Fruit fly (Drosophila melanogaster) whole organism, pupa: ENCODE results near the gene ppk21.

ENCODE experiments used
- CG10348 ChIP-seq: fragments of 200-800 bp; sonication (Bioruptor generic); IDR thresholded peaks from 2 replicates; pipeline ENCODE4 v1.3.6; 2022; ENCODE audit warnings: missing biosample characterization, missing genetic modification characterization
- CG12605 ChIP-seq: fragments of 200-800 bp; sonication (Bioruptor generic); IDR thresholded peaks from 2 replicates; pipeline ENCODE4 v1.3.6; 2022; ENCODE audit warnings: missing biosample characterization, missing genetic modification characterization
- CG13204 ChIP-seq: fragments of 200-800 bp; sonication (Bioruptor generic); optimal IDR thresholded peaks from 2 replicates; lab custom pipeline; 2018; ENCODE audit warnings: missing biosample characterization, mild to moderate bottlenecking, missing genetic modification characterization, moderate library complexity
- CG14655 ChIP-seq: fragments of 200-800 bp; sonication (Bioruptor generic); optimal IDR thresholded peaks from 3 replicates; lab custom pipeline; 2017; ENCODE audit warnings: mild to moderate bottlenecking, missing biosample characterization, missing genetic modification reagents, missing genetic modification characterization
- CG15710 ChIP-seq: fragments of 200-800 bp; sonication (Bioruptor generic); optimal IDR thresholded peaks from 2 replicates; lab custom pipeline; 2018; ENCODE audit warnings: missing biosample characterization, mild to moderate bottlenecking, missing genetic modification characterization, moderate library complexity
- CG17806 ChIP-seq: fragments of 200-800 bp; sonication (Bioruptor generic); optimal IDR thresholded peaks from 2 replicates; lab custom pipeline; 2018; ENCODE audit warnings: missing biosample characterization, mild to moderate bottlenecking, missing genetic modification characterization, moderate library complexity
- CG32121 ChIP-seq: fragments of 200-800 bp; sonication (Bioruptor generic); IDR thresholded peaks from 2 replicates; pipeline ENCODE4 v1.3.6; 2022; ENCODE audit warnings: missing biosample characterization, missing genetic modification characterization
- CG4496 ChIP-seq: fragments of 200-800 bp; sonication (Bioruptor generic); IDR thresholded peaks from 3 replicates; pipeline ENCODE4 v1.3.6; 2022; ENCODE audit warnings: missing biosample characterization, missing genetic modification characterization
- CG8159 ChIP-seq: fragments of 200-800 bp; sonication (Bioruptor generic); optimal IDR thresholded peaks from 3 replicates; lab custom pipeline; 2018; ENCODE audit warnings: missing biosample characterization, mild to moderate bottlenecking, missing genetic modification characterization, moderate library complexity
- CG8301 ChIP-seq: fragments of 200-800 bp; sonication (Bioruptor generic); optimal IDR thresholded peaks from 2 replicates; lab custom pipeline; 2018; ENCODE audit warnings: missing biosample characterization, mild to moderate bottlenecking, missing genetic modification characterization
- CG9948 ChIP-seq: fragments of 200-800 bp; sonication (Bioruptor generic); optimal IDR thresholded peaks from 2 replicates; lab custom pipeline; 2018; ENCODE audit warnings: missing biosample characterization, mild to moderate bottlenecking, missing genetic modification characterization, moderate library complexity
- D1 ChIP-seq: fragments of 200-800 bp; sonication (Bioruptor generic); optimal IDR thresholded peaks from 2 replicates; lab custom pipeline; 2018; ENCODE audit warnings: missing biosample characterization, mild to moderate bottlenecking, missing genetic modification characterization, moderate library complexity
- EcR ChIP-seq: fragments of 200-800 bp; sonication (Bioruptor generic); optimal IDR thresholded peaks from 3 replicates; lab custom pipeline; 2019; ENCODE audit warnings: missing biosample characterization, missing genetic modification characterization, mild to moderate bottlenecking, moderate library complexity, missing genetic modification reagents
- Ets98B ChIP-seq: fragments of 200-800 bp; sonication (Bioruptor generic); IDR thresholded peaks from 2 replicates; pipeline ENCODE4 v1.3.6; 2022; ENCODE audit warnings: missing biosample characterization, missing genetic modification characterization
- Pif1A ChIP-seq: fragments of 200-800 bp; sonication (Bioruptor generic); optimal IDR thresholded peaks from 3 replicates; lab custom pipeline; 2016; ENCODE audit warnings: missing biosample characterization, missing genetic modification characterization
- Pif1B ChIP-seq: fragments of 200-800 bp; sonication (Bioruptor generic); optimal IDR thresholded peaks from 3 replicates; lab custom pipeline; 2016; ENCODE audit warnings: missing biosample characterization, missing genetic modification characterization
- Snoo ChIP-seq: fragments of 200-800 bp; sonication (Bioruptor generic); optimal IDR thresholded peaks from 3 replicates; lab custom pipeline; 2017; ENCODE audit warnings: missing biosample characterization, mild to moderate bottlenecking, missing genetic modification characterization, inconsistent platforms
- fd96Ca ChIP-seq: fragments of 200-800 bp; sonication (Bioruptor generic); IDR thresholded peaks from 3 replicates; pipeline ENCODE4 v1.3.6; 2022; ENCODE audit warnings: missing biosample characterization, missing genetic modification characterization
- gl ChIP-seq: fragments of 200-800 bp; sonication (Bioruptor generic); optimal IDR thresholded peaks from 2 replicates; lab custom pipeline; 2018; ENCODE audit warnings: missing biosample characterization, mild to moderate bottlenecking, missing genetic modification characterization
- rn ChIP-seq: fragments of 200-800 bp; sonication (Bioruptor generic); IDR thresholded peaks from 2 replicates; pipeline ENCODE4 v1.3.6; 2022; ENCODE audit warnings: missing biosample characterization, missing genetic modification characterization

ppk21 gene

dm6 chr3R:29697841-29698240 is 33.3 kb downstream of the ppk21 start:
- TF ChIP-seq fd96Ca: no peak
- TF ChIP-seq D1: no peak
- TF ChIP-seq Pif1A (GFP tag; lab: Kevin White, UChicago): no peak
- TF ChIP-seq gl (tag; lab: Kevin White, UChicago): no peak
- no peak for TF ChIP-seq CG8301

- TF ChIP-seq Ets98B (GFP tag; lab: Robert Waterston, UW) (peak; percentile 58; the same call in 1 of the 2 replicates), Snoo (no peak), CG4496 (GFP tag; lab: Robert Waterston, UW) (peak; percentile 39; the same call in 1 of the 3 replicates)
Measured at dm6 chr3R:29699220-29699619, 34.6 kb downstream of the ppk21 start.

- TF ChIP-seq EcR (GFP tag; lab: Kevin White, UChicago) (no peak), CG12605 (GFP tag; lab: Robert Waterston, UW) (no peak), CG9948 (tag; lab: Kevin White, UChicago) (no peak), CG8301 (no peak), CG13204 (GFP tag; lab: Kevin White, UChicago) (no peak), CG8159 (tag; lab: Kevin White, UChicago) (no peak), Pif1B (GFP tag; lab: Kevin White, UChicago) (no peak), Snoo (no peak), CG17806 (tag; lab: Kevin White, UChicago) (no peak), fd96Ca (no peak), CG15710 (no peak), CG10348 (GFP tag; lab: Robert Waterston, UW) (no peak), Pif1A (GFP tag; lab: Kevin White, UChicago) (no peak), D1 (no peak), gl (tag; lab: Kevin White, UChicago) (no peak), CG4496 (GFP tag; lab: Robert Waterston, UW) (no peak), rn (GFP tag; lab: Robert Waterston, UW) (no peak), Ets98B (GFP tag; lab: Robert Waterston, UW) (no peak)
Measured at dm6 chr3R:29701739-29702138, 37.2 kb downstream of the ppk21 start.

dm6 chr3R:29704557-29704956 is 40.0 kb downstream of the ppk21 start:
- TF ChIP-seq Pif1B (GFP tag; lab: Kevin White, UChicago) (no peak), CG4496 (GFP tag; lab: Robert Waterston, UW) (no peak), CG15710 (no peak), CG9948 (tag; lab: Kevin White, UChicago) (no peak), CG32121 (GFP tag; lab: Robert Waterston, UW) (no peak)

- no peak for TF ChIP-seq CG17806 (tag; lab: Kevin White, UChicago)
- no peak for TF ChIP-seq CG8301
- TF ChIP-seq CG13204 (GFP tag; lab: Kevin White, UChicago): no peak
- no peak for TF ChIP-seq fd96Ca
- TF ChIP-seq CG32121 (GFP tag; lab: Robert Waterston, UW): no peak
- TF ChIP-seq CG12605 (GFP tag; lab: Robert Waterston, UW): no peak
- TF ChIP-seq CG14655 (GFP tag; lab: Kevin White, UChicago): no peak
- no peak for TF ChIP-seq EcR (GFP tag; lab: Kevin White, UChicago)
- TF ChIP-seq gl (tag; lab: Kevin White, UChicago): no peak
- no peak for TF ChIP-seq Pif1B (GFP tag; lab: Kevin White, UChicago)
- TF ChIP-seq Snoo: no peak
- TF ChIP-seq rn (GFP tag; lab: Robert Waterston, UW): no peak
- no peak for TF ChIP-seq CG8159 (tag; lab: Kevin White, UChicago)
- no peak for TF ChIP-seq Ets98B (GFP tag; lab: Robert Waterston, UW)
- TF ChIP-seq CG10348 (GFP tag; lab: Robert Waterston, UW): no peak
Measured at dm6 chr3R:29705789-29706303, 41.3 kb downstream of the ppk21 start.

dm6 chr3R:29707258-29707657 is 42.7 kb downstream of the ppk21 start:
- TF ChIP-seq CG14655 (GFP tag; lab: Kevin White, UChicago) (no peak), Pif1A (GFP tag; lab: Kevin White, UChicago) (no peak), rn (GFP tag; lab: Robert Waterston, UW) (no peak), fd96Ca (no peak), D1 (no peak), CG8301 (no peak), Pif1B (GFP tag; lab: Kevin White, UChicago) (no peak), Snoo (no peak), CG17806 (tag; lab: Kevin White, UChicago) (no peak), CG32121 (GFP tag; lab: Robert Waterston, UW) (no peak), CG12605 (GFP tag; lab: Robert Waterston, UW) (no peak), CG10348 (GFP tag; lab: Robert Waterston, UW) (no peak)
- TF ChIP-seq, all 21 proteins: peak for 0

- TF ChIP-seq rn (GFP tag; lab: Robert Waterston, UW): no peak
- TF ChIP-seq Ets98B (GFP tag; lab: Robert Waterston, UW): no peak
- no peak for TF ChIP-seq fd96Ca
- no peak for TF ChIP-seq Pif1A (GFP tag; lab: Kevin White, UChicago)
- TF ChIP-seq CG9948 (tag; lab: Kevin White, UChicago): no peak
- TF ChIP-seq CG12605 (GFP tag; lab: Robert Waterston, UW): no peak
- TF ChIP-seq CG10348 (GFP tag; lab: Robert Waterston, UW): no peak
- no peak for TF ChIP-seq D1
- TF ChIP-seq gl (tag; lab: Kevin White, UChicago): no peak
- TF ChIP-seq CG15710: no peak
- TF ChIP-seq, all 21 proteins: peak for 0
Measured at dm6 chr3R:29708322-29708721, 43.7 kb downstream of the ppk21 start.
